Fruit fly (Drosophila melanogaster) whole organism, adult: ENCODE results near the gene P5CDh1.

ENCODE experiments used
- CG1620 ChIP-seq: fragments of 200-800 bp; sonication (Bioruptor generic); optimal IDR thresholded peaks from 2 replicates; lab custom pipeline; 2016; ENCODE audit warnings: missing biosample characterization, missing genetic modification characterization
- kay ChIP-seq: fragments of 200-800 bp; sonication (Bioruptor generic); peaks from one replicate; lab custom pipeline; 2016; ENCODE audit warnings: missing biosample characterization, missing genetic modification characterization, borderline replicate concordance
- pad ChIP-seq: fragments of 200-800 bp; sonication (Bioruptor generic); optimal IDR thresholded peaks from 3 replicates; lab custom pipeline; 2017; ENCODE audit warnings: missing biosample characterization, missing genetic modification characterization, mild to moderate bottlenecking, moderate library complexity, missing genetic modification reagents
- toe ChIP-seq: fragments of 200-800 bp; sonication (Bioruptor generic); optimal IDR thresholded peaks from 2 replicates; lab custom pipeline; 2016; ENCODE audit warnings: missing biosample characterization, missing genetic modification characterization

The P5CDh1 gene

DNA sequence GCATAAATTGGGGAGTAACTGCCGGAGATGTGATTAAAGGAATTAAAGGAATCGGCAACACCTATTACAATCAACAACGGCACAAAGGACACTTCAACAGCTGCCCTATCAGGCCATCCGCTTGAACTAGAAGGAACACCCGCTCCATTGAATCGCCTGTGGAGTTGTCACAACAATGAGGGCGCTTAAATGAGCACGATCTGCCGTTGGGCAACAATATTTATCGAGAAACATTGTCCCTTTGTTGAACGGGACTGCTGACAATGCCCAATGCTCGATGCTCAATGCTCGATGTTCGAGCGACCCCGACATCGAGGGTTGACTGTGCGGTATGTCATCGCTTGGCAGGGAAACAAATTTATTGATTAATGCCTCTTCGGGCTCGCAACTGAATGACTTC is 53.3 kb downstream of the P5CDh1 start:
- TF ChIP-seq kay (GFP tag; lab: Kevin White, UChicago) (no peak), toe (GFP tag; lab: Kevin White, UChicago) (no peak), pad (GFP tag; lab: Kevin White, UChicago) (no peak), CG1620 (GFP tag; lab: Kevin White, UChicago) (no peak)
